Worm (Caenorhabditis elegans): Measurements from ENCODE around the gene Y26G10.4.

Y26G10.4 gene

DNA sequence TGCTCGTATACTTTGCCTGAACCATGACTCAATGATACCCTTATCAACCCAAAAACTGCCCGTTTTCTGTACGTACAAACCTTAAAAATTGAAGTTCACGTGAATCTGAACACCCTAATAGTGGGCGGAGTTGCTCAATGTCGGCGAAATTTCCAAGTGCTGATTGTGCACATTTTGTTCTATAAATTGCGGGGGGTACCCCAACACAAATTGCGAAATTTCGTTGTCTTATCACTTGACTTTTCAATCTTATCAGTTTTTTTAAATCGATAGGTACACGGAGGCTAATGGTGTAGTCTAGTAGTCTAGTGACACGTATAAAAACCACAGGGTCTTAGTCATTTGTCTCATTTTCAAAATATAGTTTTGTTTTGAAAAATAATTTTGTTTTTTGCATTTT is 39.8 kb downstream of the Y26G10.4 start, which contains the start of gene fbxa-108:
fbxa-108 (minus strand) TSS at position 158 of the 400 bp plus-strand sequence.
- TF ChIP-seq crh-2 (tag; optimal IDR thresholded peaks at IDR 0.05) (peak; percentile 85), sem-4 (tag; optimal IDR thresholded peaks at IDR 0.05) (no peak), nhr-11 (tag; optimal IDR thresholded peaks at IDR 0.05) (no peak), nhr-25 (tag; optimal IDR thresholded peaks at IDR 0.05) (no peak), ama-1 (optimal IDR thresholded peaks at IDR 0.05) (no peak), gmeb-1 (tag; optimal IDR thresholded peaks at IDR 0.05) (peak; percentile 54), Y55F3AM.14 (GFP tag; optimal IDR thresholded peaks at IDR 0.05) (no peak), mdl-1 (tag; optimal IDR thresholded peaks at IDR 0.05) (no peak), ZK546.5 (tag; optimal IDR thresholded peaks at IDR 0.05) (no peak), lsy-2 (tag; optimal IDR thresholded peaks at IDR 0.05) (no peak), ztf-1 (GFP tag; conservative IDR thresholded peaks at IDR 0.05) (no peak), zag-1 (tag; optimal IDR thresholded peaks at IDR 0.05) (no peak), unc-39 (tag; optimal IDR thresholded peaks at IDR 0.05) (no peak), fos-1 (tag; optimal IDR thresholded peaks at IDR 0.05) (peak; percentile 94), nhr-77 (tag; optimal IDR thresholded peaks at IDR 0.05) (no peak), F13H6.1 (tag; optimal IDR thresholded peaks at IDR 0.05) (peak; percentile 48), sma-3 (GFP tag; optimal IDR thresholded peaks at IDR 0.05) (peak; percentile 43), lin-11 (tag; optimal IDR thresholded peaks at IDR 0.05) (no peak), snpc-4 (tag; optimal IDR thresholded peaks at IDR 0.05) (no peak), ztf-4 (tag; optimal IDR thresholded peaks at IDR 0.05) (no peak), R02D3.7 (tag; optimal IDR thresholded peaks at IDR 0.05) (no peak), mbf-1 (tag; optimal IDR thresholded peaks at IDR 0.05) (no peak), sma-9 (GFP tag; optimal IDR thresholded peaks at IDR 0.05) (peak; percentile 83), sma-9 (tag; optimal IDR thresholded peaks at IDR 0.05) (no peak), nhr-21 (tag; optimal IDR thresholded peaks at IDR 0.05) (no peak), lin-13 (GFP tag; optimal IDR thresholded peaks at IDR 0.05) (no peak), skn-1 (tag; optimal IDR thresholded peaks at IDR 0.05) (no peak), egl-27 (tag; optimal IDR thresholded peaks at IDR 0.05) (no peak), nhr-10 (tag; optimal IDR thresholded peaks at IDR 0.05) (no peak), elt-1 (tag; optimal IDR thresholded peaks at IDR 0.05) (no peak), aly-2 (tag; optimal IDR thresholded peaks at IDR 0.05) (no peak), nhr-23 (tag; optimal IDR thresholded peaks at IDR 0.05) (no peak)

DNA sequence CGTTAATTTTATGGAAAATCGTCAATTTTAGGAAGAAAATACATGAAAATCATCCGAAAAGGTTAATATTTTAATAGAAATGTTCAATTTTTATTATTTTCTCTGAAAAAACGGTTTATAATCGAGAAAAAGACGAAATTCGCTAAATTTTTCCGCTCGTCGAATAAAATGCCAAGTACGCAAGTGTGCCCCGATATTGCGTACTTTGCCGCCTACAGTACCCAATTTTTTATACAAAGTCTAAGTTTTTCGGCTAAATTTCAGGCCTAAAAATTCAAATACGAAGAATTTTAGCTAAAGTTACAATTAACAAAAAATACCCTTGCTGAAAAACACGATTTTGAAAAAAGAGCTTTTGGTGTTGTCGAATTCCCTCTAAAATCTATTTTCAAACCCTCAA is 40.2 kb downstream of the Y26G10.4 start:
- no peak for TF ChIP-seq C34F6.9 (tag; optimal IDR thresholded peaks at IDR 0.05)
- TF ChIP-seq mbf-1 (tag; optimal IDR thresholded peaks at IDR 0.05), result no peak
- TF ChIP-seq ama-1 (optimal IDR thresholded peaks at IDR 0.05), result no peak
- no peak for TF ChIP-seq sma-3 (GFP tag; optimal IDR thresholded peaks at IDR 0.05)
- no peak for TF ChIP-seq crh-2 (tag; optimal IDR thresholded peaks at IDR 0.05)
- no peak for TF ChIP-seq skn-1 (tag; optimal IDR thresholded peaks at IDR 0.05)
- TF ChIP-seq lin-39 (tag; optimal IDR thresholded peaks at IDR 0.05), result no peak
- no peak for TF ChIP-seq mab-5 (tag; optimal IDR thresholded peaks at IDR 0.05)
- no peak for TF ChIP-seq ceh-16 (tag; optimal IDR thresholded peaks at IDR 0.05)
- TF ChIP-seq elt-1 (tag; optimal IDR thresholded peaks at IDR 0.05), result no peak
- TF ChIP-seq lin-13 (GFP tag; optimal IDR thresholded peaks at IDR 0.05), result no peak

DNA sequence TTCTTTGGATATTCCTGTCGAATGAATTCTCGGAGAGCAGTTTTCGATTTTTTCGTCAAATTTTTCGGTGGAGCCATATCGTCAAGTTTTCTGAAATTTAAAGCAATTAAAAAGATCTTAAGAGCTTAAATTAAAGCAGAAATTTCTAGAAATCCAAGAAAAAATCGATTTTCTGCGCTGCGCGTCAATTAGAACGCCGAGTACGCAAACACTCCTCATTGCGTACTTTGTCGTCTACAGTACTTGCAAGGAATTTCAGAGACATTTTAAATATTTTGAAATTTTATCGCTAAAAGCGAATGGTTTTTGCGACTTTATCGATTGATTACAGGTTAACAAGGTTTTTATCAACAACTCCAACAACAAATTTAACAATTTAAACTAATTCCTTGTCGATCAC is 43.8 kb downstream of the Y26G10.4 start:
- TF ChIP-seq nhr-77 (tag; optimal IDR thresholded peaks at IDR 0.05) (no peak), lin-13 (GFP tag; optimal IDR thresholded peaks at IDR 0.05) (no peak), gmeb-1 (tag; optimal IDR thresholded peaks at IDR 0.05) (no peak), zag-1 (tag; optimal IDR thresholded peaks at IDR 0.05) (no peak), lsy-2 (tag; optimal IDR thresholded peaks at IDR 0.05) (no peak), nhr-21 (tag; optimal IDR thresholded peaks at IDR 0.05) (no peak)

DNA sequence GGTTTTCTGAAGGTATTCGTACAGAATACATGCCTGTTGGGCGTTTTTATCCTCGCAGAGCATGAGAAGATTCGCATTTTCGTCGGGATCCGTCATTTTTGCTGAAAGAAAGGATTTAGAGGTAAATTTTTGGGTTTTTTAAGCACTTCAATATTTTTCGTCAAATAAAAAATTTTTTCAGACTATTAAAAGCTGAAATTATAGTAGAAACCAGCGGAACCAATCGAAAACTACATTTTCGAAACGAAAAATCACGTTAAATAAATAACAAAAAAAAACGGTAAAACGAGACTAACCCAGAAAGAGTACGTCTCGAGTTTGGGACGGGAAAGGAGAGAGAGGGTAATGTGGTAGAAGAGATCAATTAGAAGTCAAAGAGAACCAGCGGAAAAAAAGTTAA is 48.6 kb downstream of the Y26G10.4 start, which contains the start of gene fbxa-192:
fbxa-192 (minus strand) TSS at position 101 of the 400 bp plus-strand sequence.
- TF ChIP-seq mbf-1 (tag; optimal IDR thresholded peaks at IDR 0.05) (no peak), ZK546.5 (tag; optimal IDR thresholded peaks at IDR 0.05) (no peak), snpc-4 (tag; optimal IDR thresholded peaks at IDR 0.05) (no peak), elt-1 (tag; optimal IDR thresholded peaks at IDR 0.05) (no peak), F13H6.1 (tag; optimal IDR thresholded peaks at IDR 0.05) (no peak), ztf-4 (tag; optimal IDR thresholded peaks at IDR 0.05) (no peak), ceh-16 (tag; optimal IDR thresholded peaks at IDR 0.05) (no peak), lin-39 (tag; optimal IDR thresholded peaks at IDR 0.05) (no peak), blmp-1 (tag; optimal IDR thresholded peaks at IDR 0.05; ENCODE audit: insufficient read depth) (no peak), lin-11 (tag; optimal IDR thresholded peaks at IDR 0.05) (no peak), Y55F3AM.14 (GFP tag; optimal IDR thresholded peaks at IDR 0.05) (no peak), egl-27 (tag; optimal IDR thresholded peaks at IDR 0.05) (no peak)
